Fruit fly (Drosophila melanogaster) whole organism, prepupa: ENCODE measurements around the gene Jhbp2.

Experiments used
- Blimp-1 ChIP-seq: fragments of 200-800 bp; sonication (Bioruptor generic); optimal IDR thresholded peaks from 3 replicates; lab custom pipeline; 2017; ENCODE audit warnings: missing biosample characterization, missing genetic modification characterization, mild to moderate bottlenecking, moderate library complexity, missing genetic modification reagents
- CG10631 ChIP-seq: fragments of 200-800 bp; sonication (Bioruptor generic); optimal IDR thresholded peaks from 2 replicates; lab custom pipeline; 2016; ENCODE audit warnings: missing biosample characterization, missing genetic modification characterization
- CG10669 ChIP-seq: fragments of 200-800 bp; sonication (Bioruptor generic); optimal IDR thresholded peaks from 3 replicates; lab custom pipeline; 2018; ENCODE audit warnings: missing biosample characterization, mild to moderate bottlenecking, missing genetic modification characterization, moderate library complexity
- CG11294 ChIP-seq: fragments of 200-800 bp; sonication (Bioruptor generic); IDR thresholded peaks from 2 replicates; pipeline ENCODE4 v1.3.6; 2022; ENCODE audit warnings: missing biosample characterization, missing genetic modification characterization
- CG11762 ChIP-seq: fragments of 200-800 bp; sonication (Bioruptor generic); optimal IDR thresholded peaks from 3 replicates; lab custom pipeline; 2016; ENCODE audit warnings: missing biosample characterization, missing genetic modification characterization; ENCODE audit not compliant: insufficient read depth
- CG11902 ChIP-seq: fragments of 200-800 bp; sonication (Bioruptor generic); optimal IDR thresholded peaks from 3 replicates; lab custom pipeline; 2016; ENCODE audit warnings: missing biosample characterization, missing genetic modification characterization
- CG15336 ChIP-seq: fragments of 200-800 bp; sonication (Bioruptor generic); IDR thresholded peaks from 2 replicates; pipeline ENCODE4 v1.3.6; 2022; ENCODE audit warnings: missing biosample characterization, missing genetic modification characterization
- CG1621 ChIP-seq: fragments of 200-800 bp; sonication (Bioruptor generic); optimal IDR thresholded peaks from 3 replicates; lab custom pipeline; 2018; ENCODE audit warnings: missing biosample characterization, mild to moderate bottlenecking, missing genetic modification characterization
- CG16779 ChIP-seq: fragments of 200-800 bp; sonication (Bioruptor generic); optimal IDR thresholded peaks from 3 replicates; lab custom pipeline; 2017; ENCODE audit warnings: missing biosample characterization, mild to moderate bottlenecking, missing genetic modification characterization
- CG3032 ChIP-seq: fragments of 200-800 bp; optimal IDR thresholded peaks from 2 replicates; lab custom pipeline; 2019; ENCODE audit warnings: missing biosample characterization, mild to moderate bottlenecking, missing genetic modification characterization, moderate library complexity
- CG31627 ChIP-seq: fragments of 200-800 bp; sonication (Bioruptor generic); optimal IDR thresholded peaks from 3 replicates; lab custom pipeline; 2016; ENCODE audit warnings: missing biosample characterization, missing genetic modification characterization
- CG32006 ChIP-seq: fragments of 200-800 bp; sonication (Bioruptor generic); optimal IDR thresholded peaks from 3 replicates; lab custom pipeline; 2017; ENCODE audit warnings: missing biosample characterization, mild to moderate bottlenecking, missing genetic modification characterization
- CG34406 ChIP-seq: fragments of 200-800 bp; sonication (Bioruptor generic); optimal IDR thresholded peaks from 3 replicates; lab custom pipeline; 2016; ENCODE audit warnings: missing biosample characterization, missing genetic modification characterization
- CG3919 ChIP-seq: fragments of 200-800 bp; sonication (Bioruptor generic); optimal IDR thresholded peaks from 3 replicates; lab custom pipeline; 2016; ENCODE audit warnings: missing biosample characterization, missing genetic modification characterization
- CG4318 ChIP-seq: fragments of 200-800 bp; sonication (Bioruptor generic); optimal IDR thresholded peaks from 3 replicates; lab custom pipeline; 2017; ENCODE audit warnings: missing biosample characterization, mild to moderate bottlenecking, missing genetic modification characterization
- CG6163 ChIP-seq: fragments of 200-800 bp; sonication (Bioruptor generic); IDR thresholded peaks from 3 replicates; pipeline ENCODE4 v1.3.6; 2022; ENCODE audit warnings: missing biosample characterization, missing genetic modification characterization
- CG6792 ChIP-seq: fragments of 200-800 bp; sonication (Bioruptor generic); optimal IDR thresholded peaks from 3 replicates; lab custom pipeline; 2016; ENCODE audit warnings: missing biosample characterization, missing genetic modification characterization
- CG6808 ChIP-seq: fragments of 200-800 bp; sonication (Bioruptor generic); optimal IDR thresholded peaks from 3 replicates; lab custom pipeline; 2017; ENCODE audit warnings: missing biosample characterization, missing genetic modification characterization, mild to moderate bottlenecking, moderate library complexity, missing genetic modification reagents
- CG6854 ChIP-seq: fragments of 200-800 bp; sonication (Bioruptor generic); optimal IDR thresholded peaks from 2 replicates; lab custom pipeline; 2017; ENCODE audit warnings: missing biosample characterization, mild to moderate bottlenecking, missing genetic modification characterization
- CG8119 ChIP-seq: fragments of 200-800 bp; sonication (Bioruptor generic); IDR thresholded peaks from 3 replicates; pipeline ENCODE4 v1.3.6; 2022; ENCODE audit warnings: missing biosample characterization, missing genetic modification characterization
- CG8632 ChIP-seq: fragments of 200-800 bp; sonication (Bioruptor generic); optimal IDR thresholded peaks from 3 replicates; lab custom pipeline; 2016; ENCODE audit warnings: missing biosample characterization, missing genetic modification characterization
- CG9139 ChIP-seq: fragments of 200-800 bp; sonication (Bioruptor generic); optimal IDR thresholded peaks from 3 replicates; lab custom pipeline; 2017; ENCODE audit warnings: missing biosample characterization, mild to moderate bottlenecking, missing genetic modification characterization
- Eip75B ChIP-seq: fragments of 200-800 bp; sonication (Bioruptor generic); optimal IDR thresholded peaks from 3 replicates; lab custom pipeline; 2016; ENCODE audit warnings: missing biosample characterization, missing genetic modification characterization
- Eip78C ChIP-seq: fragments of 200-800 bp; sonication (Bioruptor generic); peaks from one replicate; lab custom pipeline; 2016; ENCODE audit warnings: missing biosample characterization, missing genetic modification characterization
- Eip93F ChIP-seq: fragments of 200-800 bp; sonication (Bioruptor generic); optimal IDR thresholded peaks from 2 replicates; lab custom pipeline; 2016; ENCODE audit warnings: missing biosample characterization, mild to moderate bottlenecking, missing genetic modification characterization
- Ets21C ChIP-seq: fragments of 200-800 bp; sonication (Bioruptor generic); optimal IDR thresholded peaks from 3 replicates; lab custom pipeline; 2016; ENCODE audit warnings: missing biosample characterization, missing genetic modification characterization
- Ets96B ChIP-seq: fragments of 200-800 bp; optimal IDR thresholded peaks from 2 replicates; lab custom pipeline; 2019; ENCODE audit warnings: missing biosample characterization, mild to moderate bottlenecking, missing genetic modification characterization, moderate library complexity
- Gug ChIP-seq: fragments of 200-800 bp; sonication (Bioruptor generic); IDR thresholded peaks from 2 replicates; pipeline ENCODE4 v1.3.6; 2022; ENCODE audit warnings: missing biosample characterization, missing genetic modification characterization
- Hr38 ChIP-seq: sonication (Bioruptor generic); optimal IDR thresholded peaks from 2 replicates; lab custom pipeline; 2016; ENCODE audit warnings: missing biosample characterization, missing genetic modification characterization
- Hr4 ChIP-seq: fragments of 200-800 bp; sonication (Bioruptor generic); optimal IDR thresholded peaks from 3 replicates; lab custom pipeline; 2016; ENCODE audit warnings: missing biosample characterization, missing genetic modification characterization
- Lpt ChIP-seq: fragments of 200-800 bp; sonication (Bioruptor generic); optimal IDR thresholded peaks from 3 replicates; lab custom pipeline; 2016; ENCODE audit warnings: missing biosample characterization, missing genetic modification characterization
- OdsH ChIP-seq: fragments of 200-800 bp; sonication (Bioruptor generic); optimal IDR thresholded peaks from 3 replicates; lab custom pipeline; 2016; ENCODE audit warnings: missing biosample characterization, missing genetic modification characterization
- Smox ChIP-seq: fragments of 200-800 bp; sonication (Bioruptor generic); optimal IDR thresholded peaks from 3 replicates; lab custom pipeline; 2016; ENCODE audit warnings: missing biosample characterization, missing genetic modification characterization
- Sox102F ChIP-seq: fragments of 200-800 bp; sonication (Bioruptor generic); optimal IDR thresholded peaks from 2 replicates; lab custom pipeline; 2016; ENCODE audit warnings: missing biosample characterization, mild to moderate bottlenecking, missing genetic modification characterization
- Sox14 ChIP-seq: fragments of 200-800 bp; sonication (Bioruptor generic); optimal IDR thresholded peaks from 3 replicates; lab custom pipeline; 2016; ENCODE audit warnings: missing biosample characterization, missing genetic modification characterization
- acj6 ChIP-seq: fragments of 200-800 bp; sonication (Bioruptor generic); optimal IDR thresholded peaks from 3 replicates; lab custom pipeline; 2016; ENCODE audit warnings: missing biosample characterization, missing genetic modification characterization
- dsx ChIP-seq: fragments of 200-800 bp; optimal IDR thresholded peaks from 3 replicates; lab custom pipeline; 2019; ENCODE audit warnings: missing biosample characterization, mild to moderate bottlenecking, missing genetic modification characterization, moderate library complexity; ENCODE audit not compliant: poor library complexity, severe bottlenecking
- eg ChIP-seq: fragments of 200-800 bp; sonication (Bioruptor generic); IDR thresholded peaks from 3 replicates; pipeline ENCODE4 v1.3.6; 2022; ENCODE audit warnings: missing biosample characterization, missing genetic modification characterization
- esn ChIP-seq: fragments of 200-800 bp; sonication (Bioruptor generic); optimal IDR thresholded peaks from 2 replicates; lab custom pipeline; 2016; ENCODE audit warnings: missing biosample characterization, mild to moderate bottlenecking, missing genetic modification characterization, moderate library complexity
- fd59A ChIP-seq: fragments of 200-800 bp; sonication (Bioruptor generic); optimal IDR thresholded peaks from 2 replicates; lab custom pipeline; 2017; ENCODE audit warnings: missing biosample characterization, mild to moderate bottlenecking, missing genetic modification characterization, missing genetic modification reagents
- fd85E ChIP-seq: fragments of 200-800 bp; sonication (Bioruptor generic); optimal IDR thresholded peaks from 3 replicates; lab custom pipeline; 2016; ENCODE audit warnings: missing biosample characterization, missing genetic modification characterization
- lz ChIP-seq: fragments of 200-800 bp; sonication (Bioruptor generic); optimal IDR thresholded peaks from 3 replicates; lab custom pipeline; 2016; ENCODE audit warnings: missing biosample characterization, missing genetic modification characterization
- net ChIP-seq: fragments of 200-800 bp; sonication (Bioruptor generic); optimal IDR thresholded peaks from 3 replicates; lab custom pipeline; 2016; ENCODE audit warnings: missing biosample characterization, missing genetic modification characterization
- spab ChIP-seq: fragments of 200-800 bp; sonication (Bioruptor generic); optimal IDR thresholded peaks from 2 replicates; lab custom pipeline; 2017; ENCODE audit warnings: missing biosample characterization, mild to moderate bottlenecking, missing genetic modification characterization, missing genetic modification reagents
- svp ChIP-seq: fragments of 200-800 bp; sonication (Bioruptor generic); peaks from one replicate; lab custom pipeline; 2016; ENCODE audit warnings: missing biosample characterization, missing genetic modification characterization
- topi ChIP-seq: fragments of 200-800 bp; sonication (Bioruptor generic); optimal IDR thresholded peaks from 3 replicates; lab custom pipeline; 2016; ENCODE audit warnings: missing biosample characterization, missing genetic modification characterization

Gene Jhbp2

DNA sequence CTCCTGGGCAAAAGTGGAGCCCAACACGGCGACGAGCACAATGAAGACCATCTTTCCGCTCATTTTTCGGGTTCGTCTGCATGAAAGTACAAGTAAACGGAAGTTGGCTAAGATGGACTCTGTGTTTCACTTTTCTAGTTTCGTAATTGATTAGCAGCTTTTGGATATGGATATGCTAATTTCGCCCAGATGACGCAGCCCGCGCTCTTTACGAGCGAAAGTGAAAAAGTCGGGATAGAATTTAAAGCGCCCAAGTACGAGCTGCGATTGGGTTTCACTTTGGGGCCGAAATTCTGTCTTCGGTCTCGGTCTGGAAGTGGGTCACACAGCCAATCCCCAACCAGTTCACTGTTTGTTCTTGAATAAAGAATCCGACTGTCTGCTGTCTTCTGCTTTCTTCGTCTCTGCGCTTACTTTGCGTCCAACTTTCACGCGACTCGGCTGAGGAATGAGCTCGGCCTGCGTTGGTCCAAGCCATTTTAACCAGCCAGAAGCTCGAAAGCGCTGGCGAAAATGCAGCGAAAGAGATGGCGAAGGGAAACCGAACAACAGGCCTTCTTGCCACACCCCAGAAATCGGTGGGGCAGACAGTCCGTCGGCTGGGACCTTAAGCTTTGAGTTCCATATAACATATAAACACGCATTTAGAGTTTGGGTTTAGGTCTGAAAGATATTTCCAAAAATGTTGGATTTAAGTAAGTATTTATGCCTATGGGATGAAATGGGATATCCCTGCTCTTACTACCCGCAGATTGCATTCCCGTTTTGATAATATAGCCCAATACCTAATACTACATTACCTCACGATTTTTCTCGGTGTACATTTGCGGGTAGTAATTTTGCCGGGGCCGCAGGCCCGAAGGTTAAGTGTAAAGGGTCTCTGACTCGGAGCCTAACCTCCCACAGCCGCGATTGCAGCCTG, at the start of gene Jhbp2 (continued):
- TF ChIP-seq CG3032 (tag; lab: Kevin White, UChicago), result peak; percentile 11
- TF ChIP-seq lz, result peak; percentile 76
- TF ChIP-seq eg (GFP tag; lab: Robert Waterston, UW), result 0 out of 3 replicates have a peak, but pooled peaks have one; percentile 27
- peak; percentile 40 for TF ChIP-seq CG10631
- TF ChIP-seq CG15336 (GFP tag; lab: Robert Waterston, UW), result 0 out of 2 replicates have a peak, but pooled peaks have one; percentile 18
- peak; percentile 41 for TF ChIP-seq net (GFP tag; lab: Kevin White, UChicago)
- TF ChIP-seq CG4318 (GFP tag; lab: Kevin White, UChicago), result peak; percentile 2
- TF ChIP-seq CG6792, result peak; percentile 54
- peak; percentile 83 for TF ChIP-seq Eip78C (GFP tag; lab: Kevin White, UChicago)
- TF ChIP-seq Eip75B (GFP tag; lab: Kevin White, UChicago), result peak; percentile 59
- TF ChIP-seq CG6854, result peak; percentile 77

DNA sequence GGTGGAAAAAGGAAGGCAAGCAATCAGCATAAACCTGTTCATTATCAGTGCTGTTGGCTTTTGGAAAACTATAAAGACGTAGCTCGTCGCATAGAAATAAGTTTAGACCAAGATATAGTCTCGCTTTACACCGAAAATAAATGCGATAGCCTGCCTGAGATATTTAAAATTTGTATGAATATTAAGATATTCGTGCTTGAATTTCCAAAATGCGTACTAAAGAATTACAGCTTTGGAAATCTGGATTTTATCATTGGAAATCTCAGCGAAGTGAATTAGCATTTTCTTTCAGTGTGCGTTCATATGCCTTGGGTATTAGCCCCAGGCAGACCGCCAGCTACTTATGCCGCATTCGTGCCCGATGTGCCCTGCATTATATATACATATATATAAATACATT, 49.0 kb upstream of the Jhbp2 start:
- TF ChIP-seq CG4318 (GFP tag; lab: Kevin White, UChicago) (peak; percentile 87), CG15336 (GFP tag; lab: Robert Waterston, UW) (peak; percentile 92), Ets96B (tag; lab: Kevin White, UChicago) (peak; percentile 74), Sox102F (peak; percentile 31), CG11762 (peak; percentile 72), CG6808 (peak; percentile 78), CG6792 (peak; percentile 63), CG8632 (GFP tag; lab: Kevin White, UChicago) (peak; percentile 59), Smox (peak; percentile 25), CG6163 (GFP tag; lab: Robert Waterston, UW) (peak; percentile 92), CG11294 (GFP tag; lab: Robert Waterston, UW) (peak; percentile 72), OdsH (GFP tag; lab: Kevin White, UChicago) (peak; percentile 86), CG1621 (tag; lab: Kevin White, UChicago) (peak; percentile 76), CG6854 (no peak), Hr38 (no peak), Lpt (GFP tag; lab: Kevin White, UChicago) (peak; percentile 86), Eip78C (GFP tag; lab: Kevin White, UChicago) (peak; percentile 94), CG10669 (GFP tag; lab: Kevin White, UChicago) (peak; percentile 81), CG34406 (GFP tag; lab: Kevin White, UChicago) (peak; percentile 55), Ets21C (peak; percentile 20), spab (GFP tag; lab: Kevin White, UChicago) (peak; percentile 75), CG3919 (peak; percentile 86), CG16779 (tag; lab: Kevin White, UChicago) (peak; percentile 60), net (GFP tag; lab: Kevin White, UChicago) (peak; percentile 81), lz (peak; percentile 51), CG11902 (GFP tag; lab: Kevin White, UChicago) (peak; percentile 39), fd85E (GFP tag; lab: Kevin White, UChicago) (peak; percentile 23), CG10631 (peak; percentile 85), esn (peak; percentile 53), CG31627 (peak; percentile 59), topi (GFP tag; lab: Kevin White, UChicago) (peak; percentile 62), eg (GFP tag; lab: Robert Waterston, UW) (peak; percentile 92), Gug (GFP tag; lab: Robert Waterston, UW) (peak; percentile 82), dsx (GFP tag; lab: Kevin White, UChicago) (peak; percentile 64), Sox14 (peak; percentile 83), CG9139 (peak; percentile 53), Hr4 (GFP tag; lab: Kevin White, UChicago) (peak; percentile 91), Eip75B (GFP tag; lab: Kevin White, UChicago) (peak; percentile 77), svp (peak; percentile 75), Eip93F (GFP tag; lab: Kevin White, UChicago) (no peak), Blimp-1 (GFP tag; lab: Kevin White, UChicago) (no peak), CG8119 (peak; percentile 86), acj6 (GFP tag; lab: Kevin White, UChicago) (peak; percentile 79), CG32006 (GFP tag; lab: Kevin White, UChicago) (peak; percentile 94), fd59A (GFP tag; lab: Kevin White, UChicago) (peak; percentile 82)
